Worm (Caenorhabditis elegans): ENCODE measurements around the gene gcy-12.

The gcy-12 gene

ce11 chrII:5291051-5291450 is 20.8 kb upstream of the gcy-12 start:
- no peak for TF ChIP-seq unc-62 (GFP tag; optimal IDR thresholded peaks at IDR 0.05)
- peak; percentile 38 for TF ChIP-seq F13H6.1 (tag; optimal IDR thresholded peaks at IDR 0.05)
- TF ChIP-seq mbf-1 (tag; optimal IDR thresholded peaks at IDR 0.05): no peak
- no peak for TF ChIP-seq lin-39 (tag; optimal IDR thresholded peaks at IDR 0.05)
- no peak for TF ChIP-seq sma-9 (GFP tag; optimal IDR thresholded peaks at IDR 0.05)
- no peak for TF ChIP-seq sma-9 (tag; optimal IDR thresholded peaks at IDR 0.05)
- TF ChIP-seq dmd-4 (tag; optimal IDR thresholded peaks at IDR 0.05): no peak
- TF ChIP-seq ama-1 (optimal IDR thresholded peaks at IDR 0.05): no peak
- no peak for TF ChIP-seq lin-11 (tag; optimal IDR thresholded peaks at IDR 0.05)

ce11 chrII:5292226-5292752 is 19.6 kb upstream of the gcy-12 start, which contains the start of gene ZK622.4:
TSS of gene ZK622.4 (plus strand) at chrII:5292702.
- TF ChIP-seq lin-39 (tag; optimal IDR thresholded peaks at IDR 0.05) (no peak), nhr-10 (tag; optimal IDR thresholded peaks at IDR 0.05) (no peak), Y55F3AM.14 (GFP tag; optimal IDR thresholded peaks at IDR 0.05) (no peak), ztf-1 (GFP tag; conservative IDR thresholded peaks at IDR 0.05) (no peak), R02D3.7 (tag; optimal IDR thresholded peaks at IDR 0.05) (no peak), F13H6.1 (tag; optimal IDR thresholded peaks at IDR 0.05) (peak; percentile 55), lin-11 (tag; optimal IDR thresholded peaks at IDR 0.05) (no peak), mbf-1 (tag; optimal IDR thresholded peaks at IDR 0.05) (no peak), lin-13 (GFP tag; optimal IDR thresholded peaks at IDR 0.05) (peak; percentile 41), peb-1 (tag; optimal IDR thresholded peaks at IDR 0.05) (no peak), unc-39 (tag; optimal IDR thresholded peaks at IDR 0.05) (no peak), elt-3 (tag; optimal IDR thresholded peaks at IDR 0.05) (no peak), nhr-237 (tag; optimal IDR thresholded peaks at IDR 0.05) (no peak), ceh-82 (tag; optimal IDR thresholded peaks at IDR 0.05) (no peak), crh-2 (tag; optimal IDR thresholded peaks at IDR 0.05) (peak; percentile 60), egl-27 (tag; optimal IDR thresholded peaks at IDR 0.05) (no peak), nhr-11 (tag; optimal IDR thresholded peaks at IDR 0.05) (no peak), unc-62 (GFP tag; optimal IDR thresholded peaks at IDR 0.05) (no peak), dmd-4 (tag; optimal IDR thresholded peaks at IDR 0.05) (no peak), mab-5 (tag; optimal IDR thresholded peaks at IDR 0.05) (no peak), C34F6.9 (tag; optimal IDR thresholded peaks at IDR 0.05) (peak; percentile 52), nhr-25 (tag; optimal IDR thresholded peaks at IDR 0.05) (no peak), nhr-23 (tag; optimal IDR thresholded peaks at IDR 0.05) (no peak), ZK546.5 (tag; optimal IDR thresholded peaks at IDR 0.05) (no peak), ceh-16 (tag; optimal IDR thresholded peaks at IDR 0.05) (no peak), fos-1 (tag; optimal IDR thresholded peaks at IDR 0.05) (peak; percentile 55), nhr-21 (tag; optimal IDR thresholded peaks at IDR 0.05) (peak; percentile 35), ztf-11 (tag; optimal IDR thresholded peaks at IDR 0.05) (no peak), unc-55 (GFP tag; optimal IDR thresholded peaks at IDR 0.05) (peak; percentile 71), nhr-6 (tag; optimal IDR thresholded peaks at IDR 0.05) (no peak), mdl-1 (tag; optimal IDR thresholded peaks at IDR 0.05) (no peak), aly-2 (tag; optimal IDR thresholded peaks at IDR 0.05) (no peak), sma-9 (GFP tag; optimal IDR thresholded peaks at IDR 0.05) (peak; percentile 65), sma-9 (tag; optimal IDR thresholded peaks at IDR 0.05) (no peak), nhr-129 (tag; optimal IDR thresholded peaks at IDR 0.05) (peak; percentile 74), elt-1 (tag; optimal IDR thresholded peaks at IDR 0.05) (no peak), nhr-77 (tag; optimal IDR thresholded peaks at IDR 0.05) (no peak), lsy-2 (tag; optimal IDR thresholded peaks at IDR 0.05) (peak; percentile 37 to 53), snpc-4 (tag; optimal IDR thresholded peaks at IDR 0.05) (no peak), gmeb-1 (tag; optimal IDR thresholded peaks at IDR 0.05) (peak; percentile 50), blmp-1 (tag; optimal IDR thresholded peaks at IDR 0.05; ENCODE audit: insufficient read depth) (no peak), sem-4 (tag; optimal IDR thresholded peaks at IDR 0.05) (no peak), sma-3 (GFP tag; optimal IDR thresholded peaks at IDR 0.05) (peak; percentile 15), ama-1 (optimal IDR thresholded peaks at IDR 0.05) (no peak), skn-1 (tag; optimal IDR thresholded peaks at IDR 0.05) (no peak), ztf-4 (tag; optimal IDR thresholded peaks at IDR 0.05) (peak; percentile 3), nhr-12 (tag; optimal IDR thresholded peaks at IDR 0.05) (no peak), zag-1 (tag; optimal IDR thresholded peaks at IDR 0.05) (no peak), alr-1 (tag; optimal IDR thresholded peaks at IDR 0.05) (no peak)
